Worm (Caenorhabditis elegans): ENCODE data around the gene B0393.5.

DNA sequence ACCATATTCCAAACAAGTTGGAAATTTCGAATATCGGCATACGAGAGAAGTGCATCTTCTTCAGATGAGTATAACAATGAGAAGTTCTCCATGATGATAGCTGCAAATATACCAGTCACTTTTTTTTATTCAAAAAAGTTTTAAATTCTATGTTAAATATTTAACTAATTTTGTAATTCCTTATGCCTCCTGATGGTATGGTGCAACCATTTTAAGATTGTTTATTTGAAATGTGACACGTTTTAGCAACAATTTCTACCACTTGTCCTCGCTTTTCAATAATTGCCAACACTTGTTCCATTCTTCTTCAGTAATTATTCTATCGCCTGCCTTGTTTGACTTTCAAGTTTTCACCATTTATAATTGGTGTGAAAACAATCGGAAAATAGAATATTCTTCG is 19.6 kb upstream of the B0393.5 start, which contains the start of gene F17C8.6:
- TF ChIP-seq tbx-11 (GFP tag; IDR thresholded peaks at IDR 0.05) (no peak), hmg-4 (GFP tag; optimal IDR thresholded peaks at IDR 0.05) (no peak), scrt-1 (GFP tag; IDR thresholded peaks at IDR 0.05) (no peak), flt-1 (GFP tag; IDR thresholded peaks at IDR 0.05) (no peak), F13C5.2 (tag; optimal IDR thresholded peaks at IDR 0.05) (no peak), pes-1 (GFP tag; IDR thresholded peaks at IDR 0.05) (no peak), ama-1 (optimal IDR thresholded peaks at IDR 0.05) (no peak), tra-4 (tag; optimal IDR thresholded peaks at IDR 0.05) (no peak), hmbx-1 (tag; optimal IDR thresholded peaks at IDR 0.05) (no peak), tbx-37 (GFP tag; conservative IDR thresholded peaks at IDR 0.05) (no peak), B0310.2 (tag; optimal IDR thresholded peaks at IDR 0.05) (no peak), ceh-13 (GFP tag; optimal IDR thresholded peaks at IDR 0.05) (no peak)
